Fruit fly (Drosophila melanogaster) whole organism, embryonic: ENCODE results near the gene fred.

ENCODE experiments used
- ATbp ChIP-seq: fragments of 200-800 bp; sonication (Bioruptor generic); optimal IDR thresholded peaks from 2 replicates; lab custom pipeline; 2017; ENCODE audit warnings: missing biosample characterization, mild to moderate bottlenecking, missing genetic modification characterization, missing genetic modification reagents
- Adf1 ChIP-seq: fragments of 200-800 bp; sonication (Bioruptor generic); IDR thresholded peaks from 2 replicates; pipeline ENCODE4 v1.3.6; 2022; ENCODE audit warnings: missing biosample characterization, missing genetic modification characterization
- Atf3 ChIP-seq: fragments of 200-800 bp; sonication (Bioruptor generic); optimal IDR thresholded peaks from 3 replicates; lab custom pipeline; 2016; ENCODE audit warnings: missing biosample characterization, missing genetic modification characterization
- BEAF-32 ChIP-seq: fragments of 200-800 bp; sonication (Bioruptor generic); optimal IDR thresholded peaks from 3 replicates; lab custom pipeline; 2017; ENCODE audit warnings: missing biosample characterization, missing genetic modification characterization, mild to moderate bottlenecking, moderate library complexity, missing genetic modification reagents
- CG10209 ChIP-seq: fragments of 200-800 bp; sonication (Bioruptor generic); optimal IDR thresholded peaks from 3 replicates; lab custom pipeline; 2017; ENCODE audit warnings: missing biosample characterization, mild to moderate bottlenecking, missing genetic modification characterization, missing genetic modification reagents
- CG1024 ChIP-seq: fragments of 200-800 bp; sonication (Bioruptor generic); IDR thresholded peaks from 2 replicates; pipeline ENCODE4 v1.3.6; 2022; ENCODE audit warnings: missing biosample characterization, missing genetic modification characterization
- CG10274 ChIP-seq: fragments of 200-800 bp; sonication (Bioruptor generic); optimal IDR thresholded peaks from 3 replicates; lab custom pipeline; 2017; ENCODE audit warnings: missing biosample characterization, mild to moderate bottlenecking, missing genetic modification characterization
- CG11085 ChIP-seq: fragments of 200-800 bp; sonication (Bioruptor generic); IDR thresholded peaks from 2 replicates; pipeline ENCODE4 v1.3.6; 2022; ENCODE audit warnings: missing biosample characterization, missing genetic modification characterization
- CG11247 ChIP-seq: fragments of 200-800 bp; sonication (Bioruptor generic); IDR thresholded peaks from 2 replicates; pipeline ENCODE4 v1.3.6; 2022; ENCODE audit warnings: missing biosample characterization, missing genetic modification characterization
- CG11456 ChIP-seq: fragments of 200-800 bp; sonication (Bioruptor generic); IDR thresholded peaks from 3 replicates; pipeline ENCODE4 v1.3.6; 2022; ENCODE audit warnings: missing biosample characterization, missing genetic modification characterization
- CG12942 ChIP-seq: fragments of 200-800 bp; sonication (Bioruptor generic); optimal IDR thresholded peaks from 3 replicates; lab custom pipeline; 2016; ENCODE audit warnings: missing biosample characterization, missing genetic modification characterization
- CG13296 ChIP-seq: fragments of 200-800 bp; sonication (Bioruptor generic); optimal IDR thresholded peaks from 3 replicates; lab custom pipeline; 2018; ENCODE audit warnings: missing biosample characterization, mild to moderate bottlenecking, missing genetic modification characterization
- CG1603 ChIP-seq: fragments of 200-800 bp; sonication (Bioruptor generic); optimal IDR thresholded peaks from 2 replicates; lab custom pipeline; 2019; ENCODE audit warnings: missing biosample characterization, mild to moderate bottlenecking, missing genetic modification characterization, moderate library complexity
- CG17802 ChIP-seq: fragments of 200-800 bp; sonication (Bioruptor generic); optimal IDR thresholded peaks from 2 replicates; lab custom pipeline; 2018; ENCODE audit warnings: missing biosample characterization, mild to moderate bottlenecking, missing genetic modification characterization, moderate library complexity
- CG18011 ChIP-seq: fragments of 200-800 bp; sonication (Bioruptor generic); optimal IDR thresholded peaks from 2 replicates; lab custom pipeline; 2017; ENCODE audit warnings: missing biosample characterization, missing genetic modification characterization, mild to moderate bottlenecking, moderate library complexity, missing genotype
- CG18599 ChIP-seq: fragments of 200-800 bp; sonication (Bioruptor generic); optimal IDR thresholded peaks from 3 replicates; lab custom pipeline; 2017; ENCODE audit warnings: missing biosample characterization, missing genetic modification characterization, mild to moderate bottlenecking, moderate library complexity, missing genetic modification reagents
- CG2678 ChIP-seq: fragments of 200-800 bp; sonication (Bioruptor generic); optimal IDR thresholded peaks from 3 replicates; lab custom pipeline; 2019; ENCODE audit warnings: missing biosample characterization, mild to moderate bottlenecking, missing genetic modification characterization, moderate library complexity
- CG30020 ChIP-seq: fragments of 200-800 bp; optimal IDR thresholded peaks from 2 replicates; lab custom pipeline; 2019; ENCODE audit warnings: missing biosample characterization, mild to moderate bottlenecking, missing genetic modification characterization, moderate library complexity
- CG3065 ChIP-seq: fragments of 200-800 bp; sonication (Bioruptor generic); optimal IDR thresholded peaks from 2 replicates; lab custom pipeline; 2016; ENCODE audit warnings: missing biosample characterization, missing genetic modification characterization
- CG32767 ChIP-seq: fragments of 200-800 bp; sonication (Bioruptor generic); IDR thresholded peaks from 2 replicates; pipeline ENCODE4 v1.3.6; 2022; ENCODE audit warnings: missing biosample characterization, missing genetic modification characterization
- D19A ChIP-seq: fragments of 200-800 bp; optimal IDR thresholded peaks from 3 replicates; lab custom pipeline; 2019; ENCODE audit warnings: missing biosample characterization, mild to moderate bottlenecking, missing genetic modification characterization, moderate library complexity
- Deaf1 ChIP-seq: fragments of 200-800 bp; optimal IDR thresholded peaks from 3 replicates; lab custom pipeline; 2019; ENCODE audit warnings: missing biosample characterization, mild to moderate bottlenecking, missing genetic modification characterization, moderate library complexity
- Dip3 ChIP-seq: fragments of 200-800 bp; sonication (Bioruptor generic); optimal IDR thresholded peaks from 3 replicates; lab custom pipeline; 2016; ENCODE audit warnings: missing biosample characterization, missing genetic modification characterization
- Fer2 ChIP-seq: fragments of 200-800 bp; sonication (Bioruptor generic); optimal IDR thresholded peaks from 2 replicates; lab custom pipeline; 2018; ENCODE audit warnings: missing biosample characterization, mild to moderate bottlenecking, missing genetic modification characterization, moderate library complexity
- GATAe ChIP-seq: fragments of 200-800 bp; sonication (Bioruptor generic); conservative IDR thresholded peaks from 2 replicates; pipeline ENCODE4 v1.3.6; 2022; ENCODE audit warnings: missing biosample characterization, missing genetic modification characterization
- Hey ChIP-seq: fragments of 200-800 bp; sonication (Bioruptor generic); optimal IDR thresholded peaks from 3 replicates; lab custom pipeline; 2018; ENCODE audit warnings: missing biosample characterization, mild to moderate bottlenecking, missing genetic modification characterization
- Lhr ChIP-seq: fragments of 200-800 bp; sonication (Bioruptor generic); optimal IDR thresholded peaks from 3 replicates; lab custom pipeline; 2017; ENCODE audit warnings: mild to moderate bottlenecking, missing biosample characterization, missing genetic modification reagents, missing genetic modification characterization
- NC2α ChIP-seq: fragments of 200-800 bp; sonication (Bioruptor generic); optimal IDR thresholded peaks from 2 replicates; lab custom pipeline; 2016; ENCODE audit warnings: missing biosample characterization, missing genetic modification characterization
- Opbp ChIP-seq: fragments of 200-800 bp; sonication (Bioruptor generic); IDR thresholded peaks from 3 replicates; pipeline ENCODE4 v1.3.6; 2022; ENCODE audit warnings: missing biosample characterization, missing genetic modification characterization; ENCODE audit not compliant: partially characterized antibody
- Ssrp ChIP-seq: fragments of 200-800 bp; sonication (Bioruptor generic); optimal IDR thresholded peaks from 2 replicates; lab custom pipeline; 2018; ENCODE audit warnings: missing biosample characterization, mild to moderate bottlenecking, missing genetic modification characterization, moderate library complexity
- Trl ChIP-seq, 3 experiments: fragments of >200 bp in 2 of 3; fragments of 200-800 bp in 1 of 3; sonication (Bioruptor generic) in 1 of 3; optimal IDR thresholded peaks; 2 replicates in 1 of 3; 3 replicates in 2 of 3; lab custom pipeline; 2016 to 2017; ENCODE audit warnings: missing biosample characterization in 1 of 3, missing genetic modification characterization in 1 of 3
- ap ChIP-seq: fragments of 200-800 bp; sonication (Bioruptor generic); IDR thresholded peaks from 2 replicates; pipeline ENCODE4 v1.3.6; 2022; ENCODE audit warnings: missing biosample characterization, missing genetic modification characterization
- btn ChIP-seq: fragments of 200-800 bp; sonication (Bioruptor generic); optimal IDR thresholded peaks from 2 replicates; lab custom pipeline; 2016; ENCODE audit warnings: missing biosample characterization, missing genetic modification characterization
- cato ChIP-seq: fragments of 200-800 bp; sonication (Bioruptor generic); optimal IDR thresholded peaks from 2 replicates; lab custom pipeline; 2016; ENCODE audit warnings: missing biosample characterization, missing genetic modification characterization, borderline replicate concordance
- crp ChIP-seq, 2 experiments: fragments of 200-800 bp; sonication (Bioruptor generic); optimal IDR thresholded peaks; 2 replicates in 1 of 2; 3 replicates in 1 of 2; lab custom pipeline; 2017; ENCODE audit warnings: missing biosample characterization in 2 of 2, missing genetic modification characterization in 2 of 2, mild to moderate bottlenecking in 1 of 2, moderate library complexity in 1 of 2
- dysf ChIP-seq: fragments of 200-800 bp; sonication (Bioruptor generic); IDR thresholded peaks from 3 replicates; pipeline ENCODE4 v1.3.6; 2022; ENCODE audit warnings: missing biosample characterization, missing genetic modification characterization
- ems ChIP-seq: fragments of 200-800 bp; sonication (Bioruptor generic); optimal IDR thresholded peaks from 3 replicates; lab custom pipeline; 2016; ENCODE audit warnings: missing biosample characterization, missing genetic modification characterization
- eve ChIP-seq, 2 experiments: fragments of >200 bp; optimal IDR thresholded peaks; 2 replicates each; lab custom pipeline; 2017; ENCODE audit warnings: missing biosample characterization in 2 of 2, missing genetic modification characterization in 2 of 2
- gcm ChIP-seq: fragments of 200-800 bp; sonication (Bioruptor generic); optimal IDR thresholded peaks from 2 replicates; lab custom pipeline; 2019; ENCODE audit warnings: missing biosample characterization, mild to moderate bottlenecking, missing genetic modification characterization, moderate library complexity
- kah ChIP-seq: fragments of 200-800 bp; sonication (Bioruptor generic); optimal IDR thresholded peaks from 2 replicates; lab custom pipeline; 2018; ENCODE audit warnings: missing biosample characterization, mild to moderate bottlenecking, missing genetic modification characterization
- mam ChIP-seq: fragments of 200-800 bp; sonication (Bioruptor generic); optimal IDR thresholded peaks from 3 replicates; lab custom pipeline; 2016; ENCODE audit warnings: missing biosample characterization, missing genetic modification characterization
- pfk ChIP-seq: fragments of 200-800 bp; sonication (Bioruptor generic); optimal IDR thresholded peaks from 2 replicates; lab custom pipeline; 2018; ENCODE audit warnings: missing biosample characterization, mild to moderate bottlenecking, missing genetic modification characterization, moderate library complexity
- psq ChIP-seq: fragments of 200-800 bp; sonication (Bioruptor generic); optimal IDR thresholded peaks from 2 replicates; lab custom pipeline; 2017; ENCODE audit warnings: missing biosample characterization, missing genetic modification characterization
- run ChIP-seq: fragments of 200-800 bp; sonication (Bioruptor generic); optimal IDR thresholded peaks from 3 replicates; lab custom pipeline; 2018; ENCODE audit warnings: missing biosample characterization, mild to moderate bottlenecking, missing genetic modification characterization
- sc ChIP-seq, 3 experiments: fragments of >200 bp in 2 of 3; fragments of 200-800 bp in 1 of 3; sonication (Bioruptor generic) in 1 of 3; optimal IDR thresholded peaks; 2 replicates in 2 of 3; 3 replicates in 1 of 3; lab custom pipeline; 2017; ENCODE audit warnings: mild to moderate bottlenecking in 1 of 3, missing biosample characterization in 1 of 3, missing genetic modification characterization in 1 of 3, missing genetic modification reagents in 1 of 3
- sd ChIP-seq: fragments of 200-800 bp; sonication (Bioruptor generic); optimal IDR thresholded peaks from 3 replicates; lab custom pipeline; 2018; ENCODE audit warnings: missing biosample characterization, mild to moderate bottlenecking, missing genetic modification characterization, moderate library complexity
- sens ChIP-seq: fragments of 200-800 bp; sonication (Bioruptor generic); peaks from one replicate; lab custom pipeline; 2016; ENCODE audit warnings: missing biosample characterization, missing genetic modification characterization
- sima ChIP-seq: fragments of 200-800 bp; sonication (Bioruptor generic); optimal IDR thresholded peaks from 2 replicates; lab custom pipeline; 2016; ENCODE audit warnings: missing biosample characterization, missing genetic modification characterization
- sqz ChIP-seq: fragments of 200-800 bp; sonication (Bioruptor generic); optimal IDR thresholded peaks from 3 replicates; lab custom pipeline; 2018; ENCODE audit warnings: missing biosample characterization, mild to moderate bottlenecking, missing genetic modification characterization
- twi ChIP-seq: fragments of 200-800 bp; optimal IDR thresholded peaks from 2 replicates; lab custom pipeline; 2019; ENCODE audit warnings: missing biosample characterization, mild to moderate bottlenecking, missing genetic modification characterization, moderate library complexity

fred gene

dm6 chr2L:4019198-4019597, 27.7 kb upstream of the fred start (continued):
- TF ChIP-seq Opbp (GFP tag; lab: Robert Waterston, UW) (no peak), ap (no peak), kah (GFP tag; lab: Kevin White, UChicago) (no peak), ATbp (GFP tag; lab: Kevin White, UChicago) (no peak), CG11247 (GFP tag; lab: Robert Waterston, UW) (no peak; the same call in 1 of the 2 replicates), sens (GFP tag; lab: Kevin White, UChicago) (peak; percentile 57), pfk (GFP tag; lab: Kevin White, UChicago) (no peak), Hey (tag; lab: Kevin White, UChicago) (no peak), CG17802 (no peak), sima (no peak), CG12942 (no peak), Deaf1 (tag; lab: Kevin White, UChicago) (no peak), CG1024 (GFP tag; lab: Robert Waterston, UW) (no peak), Dip3 (GFP tag; lab: Kevin White, UChicago) (no peak), CG11085 (GFP tag; lab: Robert Waterston, UW) (no peak), CG11456 (GFP tag; lab: Robert Waterston, UW) (no peak), Adf1 (GFP tag; lab: Robert Waterston, UW) (no peak), CG30020 (tag; lab: Kevin White, UChicago) (no peak), ems (no peak), CG10274 (no peak), sqz (GFP tag; lab: Kevin White, UChicago) (no peak), Lhr (GFP tag; lab: Kevin White, UChicago) (no peak), CG13296 (GFP tag; lab: Kevin White, UChicago) (no peak), eve (GFP tag; optimal IDR thresholded peaks at IDR 0.05; lab: Kevin White, UChicago) (peak in 1 of 2 experiments; percentile 36), CG18599 (GFP tag; lab: Kevin White, UChicago) (peak; percentile 58), CG1603 (tag; lab: Kevin White, UChicago) (no peak), CG10209 (no peak), CG18011 (GFP tag; lab: Kevin White, UChicago) (no peak), sc (optimal IDR thresholded peaks at IDR 0.05; lab: Kevin White, UChicago) (no peak), sc (GFP tag; optimal IDR thresholded peaks at IDR 0.05; lab: Kevin White, UChicago) (no peak), sd (tag; lab: Kevin White, UChicago) (no peak), CG2678 (tag; lab: Kevin White, UChicago) (peak; percentile 43), CG3065 (GFP tag; lab: Kevin White, UChicago) (no peak), BEAF-32 (GFP tag; lab: Kevin White, UChicago) (no peak), dysf (GFP tag; lab: Robert Waterston, UW) (no peak), twi (tag; lab: Kevin White, UChicago) (no peak), mam (GFP tag; lab: Kevin White, UChicago) (no peak), GATAe (GFP tag; lab: Robert Waterston, UW) (no peak), CG32767 (no peak), crp (GFP tag; optimal IDR thresholded peaks at IDR 0.05; lab: Kevin White, UChicago) (no peak), NC2α (no peak), Atf3 (no peak), D19A (tag; lab: Kevin White, UChicago) (no peak), Trl (optimal IDR thresholded peaks at IDR 0.05; lab: Kevin White, UChicago) (no peak), Trl (GFP tag; optimal IDR thresholded peaks at IDR 0.05; lab: Kevin White, UChicago) (no peak), btn (GFP tag; lab: Kevin White, UChicago) (no peak), Fer2 (tag; lab: Kevin White, UChicago) (no peak), run (tag; lab: Kevin White, UChicago) (no peak), psq (GFP tag; lab: Kevin White, UChicago) (no peak), gcm (GFP tag; lab: Kevin White, UChicago) (no peak), cato (GFP tag; lab: Kevin White, UChicago) (no peak), Ssrp (tag; lab: Kevin White, UChicago) (no peak)
